Fruit fly (Drosophila melanogaster): ENCODE measurements around the gene CG1677.

Gene CG1677

dm6 chrX:7368361-7368760, 37.2 kb downstream of the CG1677 start (continued):
- no peak for TF ChIP-seq exex (tag; optimal IDR thresholded peaks at IDR 0.05)

- TF ChIP-seq CG34224 (GFP tag; IDR thresholded peaks at IDR 0.05; ENCODE audit: partially characterized antibody) (no peak), CG6689 (GFP tag; IDR thresholded peaks at IDR 0.05) (no peak), Bgb (GFP tag; IDR thresholded peaks at IDR 0.05; ENCODE audit: partially characterized antibody) (no peak), CG31224 (GFP tag; IDR thresholded peaks at IDR 0.05) (no peak), CG43689 (GFP tag; IDR thresholded peaks at IDR 0.05) (no peak), ftz-f1 (GFP tag; optimal IDR thresholded peaks at IDR 0.05) (no peak), Dll (GFP tag; IDR thresholded peaks at IDR 0.05; ENCODE audit: partially characterized antibody) (no peak), trem (tag; optimal IDR thresholded peaks at IDR 0.05) (no peak), CG18599 (GFP tag; optimal IDR thresholded peaks at IDR 0.05) (no peak), Sry-β (GFP tag; optimal IDR thresholded peaks at IDR 0.05) (no peak), mld (GFP tag; IDR thresholded peaks at IDR 0.05; ENCODE audit: partially characterized antibody) (no peak), eyg (GFP tag; optimal IDR thresholded peaks at IDR 0.05) (no peak), CG1529 (GFP tag; optimal IDR thresholded peaks at IDR 0.05) (no peak), CG9609 (GFP tag; optimal IDR thresholded peaks at IDR 0.05) (no peak), Bdp1 (GFP tag; optimal IDR thresholded peaks at IDR 0.05) (no peak), jing (GFP tag; optimal IDR thresholded peaks at IDR 0.05) (no peak)
Observed at dm6 chrX:7358496-7358895, 47.1 kb downstream of the CG1677 start, which contains the start of gene CG1999. Gene CG1999 (plus strand): TSS chrX:7358796.

- TF ChIP-seq knrl (GFP tag; IDR thresholded peaks at IDR 0.05; ENCODE audit: partially characterized antibody): no peak
- peak; percentile 86 for TF ChIP-seq CTCF (GFP tag; optimal IDR thresholded peaks at IDR 0.05)
- 0 out of 3 replicates have a peak, but pooled peaks have one; percentile 43 for TF ChIP-seq CG2199 (GFP tag; IDR thresholded peaks at IDR 0.05)
- peak in 1 of 2 experiments; percentile 22 for TF ChIP-seq Dfd (GFP tag; optimal IDR thresholded peaks at IDR 0.05)
- TF ChIP-seq CG31365 (tag; optimal IDR thresholded peaks at IDR 0.05): peak; percentile 89
- no peak for TF ChIP-seq amos (GFP tag; IDR thresholded peaks at IDR 0.05; ENCODE audit: partially characterized antibody)
- TF ChIP-seq stwl (tag; optimal IDR thresholded peaks at IDR 0.05): peak; percentile 52
Observed at dm6 chrX:7349963-7350362, 55.6 kb downstream of the CG1677 start.

- TF ChIP-seq org-1 (GFP tag; optimal IDR thresholded peaks at IDR 0.05) (no peak), CG6654 (GFP tag; optimal IDR thresholded peaks at IDR 0.05) (no peak), eyg (GFP tag; optimal IDR thresholded peaks at IDR 0.05) (no peak), sqz (GFP tag; optimal IDR thresholded peaks at IDR 0.05) (no peak), Awh (GFP tag; IDR thresholded peaks at IDR 0.05) (no peak), gsb (GFP tag; IDR thresholded peaks at IDR 0.05) (no peak), jigr1 (GFP tag; IDR thresholded peaks at IDR 0.05) (no peak), Med (GFP tag) (no peak), ase (GFP tag; IDR thresholded peaks at IDR 0.05) (no peak), CG9932 (GFP tag; IDR thresholded peaks at IDR 0.05) (no peak)
Observed at dm6 chrX:7347406-7347805, 58.2 kb downstream of the CG1677 start, which contains the start of gene CG15034. Gene CG15034 (minus strand): TSS chrX:7347506.

dm6 chrX:7342998-7343397, 62.6 kb downstream of the CG1677 start:
- TF ChIP-seq CG18764 (GFP tag; optimal IDR thresholded peaks at IDR 0.05): no peak
- TF ChIP-seq D19B (GFP tag; optimal IDR thresholded peaks at IDR 0.05): no peak
- no peak for TF ChIP-seq pzg (GFP tag; optimal IDR thresholded peaks at IDR 0.05)
- peak; percentile 42; the same call in 1 of the 3 replicates for TF ChIP-seq row (GFP tag; IDR thresholded peaks at IDR 0.05)
- no peak for TF ChIP-seq CG12155 (GFP tag; optimal IDR thresholded peaks at IDR 0.05)
- no peak for TF ChIP-seq ash1 (GFP tag; optimal IDR thresholded peaks at IDR 0.05)
- TF ChIP-seq CG2116 (GFP tag; optimal IDR thresholded peaks at IDR 0.05): no peak
- TF ChIP-seq Xrp1 (GFP tag; IDR thresholded peaks at IDR 0.05): no peak
- TF ChIP-seq gem (tag; optimal IDR thresholded peaks at IDR 0.05): peak; percentile 23
- TF ChIP-seq tx (GFP tag; optimal IDR thresholded peaks at IDR 0.05): no peak
- TF ChIP-seq pita (GFP tag; optimal IDR thresholded peaks at IDR 0.05): no peak
- TF ChIP-seq hbn (GFP tag; IDR thresholded peaks at IDR 0.05; ENCODE audit: partially characterized antibody): no peak
- peak; percentile 10 for TF ChIP-seq CG13894 (tag; optimal IDR thresholded peaks at IDR 0.05)
- TF ChIP-seq CG2202 (tag; optimal IDR thresholded peaks at IDR 0.05): no peak
- TF ChIP-seq CG1529 (GFP tag; optimal IDR thresholded peaks at IDR 0.05): no peak

Data from whole organism, embryonic.